Worm (Caenorhabditis elegans) whole organism, L2 larva: ENCODE measurements around the gene mec-1.

ENCODE experiments used
- R02D3.7 ChIP-seq: fragments of 150-350 bp; optimal IDR thresholded peaks from 2 replicates; lab custom pipeline; 2014; ENCODE audit warnings: missing biosample characterization, missing genetic modification characterization
- lin-13 ChIP-seq: fragments of 150-350 bp; optimal IDR thresholded peaks from 2 replicates; lab custom pipeline; 2014; ENCODE audit warnings: missing biosample characterization, missing genetic modification reagents, missing genetic modification characterization
- mab-5 ChIP-seq: fragments of 150-350 bp; optimal IDR thresholded peaks from 2 replicates; lab custom pipeline; 2014; ENCODE audit warnings: missing biosample characterization, missing genetic modification characterization
- nhr-23 ChIP-seq: fragments of 150-350 bp; optimal IDR thresholded peaks from 2 replicates; lab custom pipeline; 2014; ENCODE audit warnings: missing biosample characterization, missing genetic modification reagents, missing genetic modification characterization
- nhr-237 ChIP-seq: fragments of 150-350 bp; optimal IDR thresholded peaks from 2 replicates; lab custom pipeline; 2014; ENCODE audit warnings: missing biosample characterization, missing genetic modification characterization
- nhr-77 ChIP-seq: fragments of 150-350 bp; optimal IDR thresholded peaks from 2 replicates; lab custom pipeline; 2014; ENCODE audit warnings: missing biosample characterization, missing genetic modification characterization
- zag-1 ChIP-seq: fragments of 150-350 bp; optimal IDR thresholded peaks from 2 replicates; lab custom pipeline; 2014; ENCODE audit warnings: missing biosample characterization, missing genetic modification characterization

ce11 chrV:6934212-6934611 lies 22.1 kb upstream of the mec-1 start, which contains the start of gene lipl-6:
- TF ChIP-seq R02D3.7 (tag; lab: Kevin White, UChicago): no peak
- no peak for TF ChIP-seq nhr-77 (tag; lab: Kevin White, UChicago)
- TF ChIP-seq lin-13 (GFP tag; lab: Kevin White, UChicago): no peak
- TF ChIP-seq zag-1 (tag; lab: Kevin White, UChicago): no peak
- no peak for TF ChIP-seq nhr-23 (tag; lab: Kevin White, UChicago)
- no peak for TF ChIP-seq mab-5 (tag; lab: Kevin White, UChicago)
- no peak for TF ChIP-seq nhr-237 (tag; lab: Kevin White, UChicago)
